Fruit fly (Drosophila melanogaster) whole organism, embryonic: ENCODE data around the gene CG34242.

ENCODE experiments used
- Ada2b ChIP-seq: fragments of 200-800 bp; sonication (Bioruptor generic); IDR thresholded peaks from 2 replicates; pipeline ENCODE4 v1.3.6; 2022; ENCODE audit warnings: missing biosample characterization, missing genetic modification characterization
- Awh ChIP-seq: fragments of 200-800 bp; sonication (Bioruptor generic); IDR thresholded peaks from 2 replicates; pipeline ENCODE4, ENCODE4 v1.3.6; 2022; ENCODE audit warnings: missing biosample characterization, missing genetic modification characterization
- CG10543 ChIP-seq: fragments of 200-800 bp; sonication (Bioruptor generic); optimal IDR thresholded peaks from 3 replicates; lab custom pipeline; 2017; ENCODE audit warnings: missing biosample characterization, mild to moderate bottlenecking, missing genetic modification characterization, moderate library complexity
- CG12219 ChIP-seq: fragments of 200-800 bp; sonication (Bioruptor generic); optimal IDR thresholded peaks from 3 replicates; lab custom pipeline; 2018; ENCODE audit warnings: missing biosample characterization, mild to moderate bottlenecking, missing genetic modification characterization
- CG14050 ChIP-seq: fragments of 200-800 bp; sonication (Bioruptor generic); IDR thresholded peaks from 3 replicates; pipeline ENCODE4 v1.3.6; 2022; ENCODE audit warnings: missing biosample characterization, missing genetic modification characterization
- CG14965 ChIP-seq: fragments of 200-800 bp; sonication (Bioruptor generic); optimal IDR thresholded peaks from 2 replicates; lab custom pipeline; 2016; ENCODE audit warnings: missing biosample characterization, missing genetic modification characterization, borderline replicate concordance
- CG1529 ChIP-seq: fragments of 200-800 bp; sonication (Bioruptor generic); optimal IDR thresholded peaks from 3 replicates; lab custom pipeline; 2018; ENCODE audit warnings: missing biosample characterization, missing genetic modification characterization
- CG16813 ChIP-seq: fragments of 200-800 bp; sonication (Bioruptor generic); IDR thresholded peaks from 3 replicates; pipeline ENCODE4 v1.3.6; 2022; ENCODE audit warnings: missing biosample characterization, missing genetic modification characterization; ENCODE audit not compliant: partially characterized antibody
- CG1832 ChIP-seq: fragments of 200-800 bp; sonication (Bioruptor generic); optimal IDR thresholded peaks from 2 replicates; lab custom pipeline; 2017; ENCODE audit warnings: missing biosample characterization, mild to moderate bottlenecking, missing genetic modification characterization, inconsistent platforms
- CG18619 ChIP-seq: fragments of 200-800 bp; sonication (Bioruptor generic); optimal IDR thresholded peaks from 3 replicates; lab custom pipeline; 2017; ENCODE audit warnings: missing biosample characterization, mild to moderate bottlenecking, missing genetic modification characterization
- CG33213 ChIP-seq: fragments of 200-800 bp; sonication (Bioruptor generic); optimal IDR thresholded peaks from 3 replicates; lab custom pipeline; 2016; ENCODE audit warnings: missing biosample characterization, missing genetic modification characterization
- CG4854 ChIP-seq: fragments of 200-800 bp; sonication (Bioruptor generic); optimal IDR thresholded peaks from 2 replicates; lab custom pipeline; 2016; ENCODE audit warnings: missing biosample characterization, missing genetic modification characterization, inconsistent platforms
- CG6272 ChIP-seq: fragments of 200-800 bp; sonication (Bioruptor generic); IDR thresholded peaks from 2 replicates; pipeline ENCODE4 v1.3.6; 2022; ENCODE audit warnings: missing biosample characterization, missing genetic modification characterization
- CG7357 ChIP-seq: fragments of 200-800 bp; sonication (Bioruptor generic); IDR thresholded peaks from 3 replicates; pipeline ENCODE4 v1.3.6; 2022; ENCODE audit warnings: missing biosample characterization, missing genetic modification characterization
- CG7928 ChIP-seq: fragments of 200-800 bp; sonication (Bioruptor generic); optimal IDR thresholded peaks from 2 replicates; lab custom pipeline; 2017; ENCODE audit warnings: missing biosample characterization, mild to moderate bottlenecking, missing genetic modification characterization
- CG7963 ChIP-seq: fragments of 200-800 bp; sonication (Bioruptor generic); IDR thresholded peaks from 3 replicates; pipeline ENCODE4 v1.3.6; 2022; ENCODE audit warnings: missing biosample characterization, missing genetic modification characterization; ENCODE audit not compliant: partially characterized antibody
- CG8944 ChIP-seq: fragments of 200-800 bp; sonication (Bioruptor generic); optimal IDR thresholded peaks from 3 replicates; lab custom pipeline; 2016; ENCODE audit warnings: missing biosample characterization, missing genetic modification characterization
- Dbx ChIP-seq: fragments of 200-800 bp; sonication (Bioruptor generic); IDR thresholded peaks from 3 replicates; pipeline ENCODE4 v1.3.6; 2022; ENCODE audit warnings: missing biosample characterization, missing genetic modification characterization
- Deaf1 ChIP-seq: fragments of 200-800 bp; optimal IDR thresholded peaks from 3 replicates; lab custom pipeline; 2019; ENCODE audit warnings: missing biosample characterization, mild to moderate bottlenecking, missing genetic modification characterization, moderate library complexity
- Dfd ChIP-seq, 2 experiments: fragments of >200 bp; optimal IDR thresholded peaks; 2 replicates each; lab custom pipeline; 2017; ENCODE audit warnings: missing biosample characterization in 2 of 2, missing genetic modification characterization in 2 of 2
- Elba2 ChIP-seq: fragments of 200-800 bp; sonication (Bioruptor generic); optimal IDR thresholded peaks from 3 replicates; lab custom pipeline; 2016; ENCODE audit warnings: missing biosample characterization, missing genetic modification characterization
- Gug ChIP-seq: fragments of 200-800 bp; sonication (Bioruptor generic); IDR thresholded peaks from 4 replicates; pipeline ENCODE4 v1.3.6; 2022; ENCODE audit warnings: missing biosample characterization, missing genetic modification characterization
- Lpt ChIP-seq: fragments of >200 bp; optimal IDR thresholded peaks from 2 replicates; lab custom pipeline; 2018; ENCODE audit warnings: missing biosample characterization, missing genetic modification characterization
- MBD-R2 ChIP-seq: fragments of 200-800 bp; sonication (Bioruptor generic); IDR thresholded peaks from 2 replicates; pipeline ENCODE4 v1.3.6; 2022; ENCODE audit warnings: missing biosample characterization, missing genetic modification characterization
- Max ChIP-seq: fragments of 200-800 bp; sonication (Bioruptor generic); optimal IDR thresholded peaks from 2 replicates; lab custom pipeline; 2016; ENCODE audit warnings: missing biosample characterization, mild to moderate bottlenecking, missing genetic modification characterization
- Sin3A ChIP-seq: fragments of >200 bp; optimal IDR thresholded peaks from 2 replicates; lab custom pipeline; 2018
- Taf1 ChIP-seq: fragments of 200-800 bp; sonication (Bioruptor generic); IDR thresholded peaks from 2 replicates; pipeline ENCODE4 v1.3.6; 2022; ENCODE audit warnings: missing biosample characterization, missing genetic modification characterization
- YL-1 ChIP-seq: fragments of 200-800 bp; sonication (Bioruptor generic); optimal IDR thresholded peaks from 3 replicates; lab custom pipeline; 2017; ENCODE audit warnings: missing biosample characterization, mild to moderate bottlenecking, missing genetic modification characterization
- abd-A ChIP-seq: fragments of 200-800 bp; sonication (Bioruptor generic); optimal IDR thresholded peaks from 3 replicates; lab custom pipeline; 2019; ENCODE audit warnings: missing biosample characterization, mild to moderate bottlenecking, missing genetic modification characterization, moderate library complexity
- aop ChIP-seq: fragments of 200-800 bp; sonication (Bioruptor generic); IDR thresholded peaks from 2 replicates; pipeline ENCODE4 v1.3.6; 2022; ENCODE audit warnings: missing biosample characterization, missing genetic modification characterization
- bigmax ChIP-seq: fragments of 200-800 bp; sonication (Bioruptor generic); optimal IDR thresholded peaks from 2 replicates; lab custom pipeline; 2018; ENCODE audit warnings: missing biosample characterization, mild to moderate bottlenecking, missing genetic modification characterization
- chif ChIP-seq, 2 experiments: fragments of 200-800 bp; sonication (Bioruptor generic); optimal IDR thresholded peaks; 3 replicates each; lab custom pipeline; 2016; ENCODE audit warnings: missing biosample characterization in 2 of 2, missing genetic modification characterization in 2 of 2
- dati ChIP-seq: fragments of 200-800 bp; sonication (Bioruptor generic); IDR thresholded peaks from 2 replicates; pipeline ENCODE4 v1.3.6; 2022; ENCODE audit warnings: missing biosample characterization, missing genetic modification characterization
- esg ChIP-seq: fragments of 200-800 bp; sonication (Bioruptor generic); conservative IDR thresholded peaks from 2 replicates; pipeline ENCODE4 v1.3.6; 2022; ENCODE audit warnings: missing biosample characterization, missing genetic modification characterization
- fd102C ChIP-seq: fragments of 200-800 bp; sonication (Bioruptor generic); optimal IDR thresholded peaks from 2 replicates; lab custom pipeline; 2018; ENCODE audit warnings: missing biosample characterization, mild to moderate bottlenecking, missing genetic modification characterization, moderate library complexity
- lmd ChIP-seq: fragments of 200-800 bp; sonication (Bioruptor generic); IDR thresholded peaks from 2 replicates; pipeline ENCODE4 v1.3.6; 2022; ENCODE audit warnings: missing biosample characterization, missing genetic modification characterization
- oc ChIP-seq: fragments of 200-800 bp; sonication (Bioruptor generic); optimal IDR thresholded peaks from 2 replicates; lab custom pipeline; 2018; ENCODE audit warnings: missing biosample characterization, mild to moderate bottlenecking, missing genetic modification characterization, moderate library complexity
- pfk ChIP-seq: fragments of 200-800 bp; sonication (Bioruptor generic); optimal IDR thresholded peaks from 2 replicates; lab custom pipeline; 2018; ENCODE audit warnings: missing biosample characterization, mild to moderate bottlenecking, missing genetic modification characterization, moderate library complexity
- pita ChIP-seq: fragments of 200-800 bp; sonication (Bioruptor generic); optimal IDR thresholded peaks from 2 replicates; lab custom pipeline; 2017; ENCODE audit warnings: missing biosample characterization, mild to moderate bottlenecking, missing genetic modification characterization
- sens-2 ChIP-seq: fragments of 200-800 bp; sonication (Bioruptor generic); IDR thresholded peaks from 2 replicates; pipeline ENCODE4 v1.3.6; 2022; ENCODE audit warnings: missing biosample characterization, missing genetic modification characterization
- sim ChIP-seq: fragments of 200-800 bp; sonication (Bioruptor generic); IDR thresholded peaks from 2 replicates; pipeline ENCODE4 v1.3.6; 2022; ENCODE audit warnings: missing biosample characterization, missing genetic modification characterization
- sna ChIP-seq: fragments of 200-800 bp; sonication (Bioruptor generic); IDR thresholded peaks from 2 replicates; pipeline ENCODE4 v1.3.6; 2022; ENCODE audit warnings: missing biosample characterization, missing genetic modification characterization; ENCODE audit not compliant: partially characterized antibody
- tgo ChIP-seq: fragments of 200-800 bp; sonication (Bioruptor generic); IDR thresholded peaks from 3 replicates; pipeline ENCODE4 v1.3.6; 2022; ENCODE audit warnings: missing biosample characterization, missing genetic modification characterization
- tin ChIP-seq: fragments of 200-800 bp; sonication (Bioruptor generic); optimal IDR thresholded peaks from 3 replicates; lab custom pipeline; 2016; ENCODE audit warnings: missing biosample characterization, missing genetic modification characterization
- tll ChIP-seq, 2 experiments: fragments of 200-800 bp in 1 of 2; fragments of >200 bp in 1 of 2; sonication (Bioruptor generic) in 1 of 2; optimal IDR thresholded peaks; 2 replicates each; lab custom pipeline; 2017 to 2019; ENCODE audit warnings: missing biosample characterization in 2 of 2, missing genetic modification characterization in 2 of 2, mild to moderate bottlenecking in 1 of 2, moderate library complexity in 1 of 2
- trem ChIP-seq: fragments of 200-800 bp; optimal IDR thresholded peaks from 3 replicates; lab custom pipeline; 2019; ENCODE audit warnings: missing biosample characterization, mild to moderate bottlenecking, missing genetic modification characterization, moderate library complexity
- twi ChIP-seq: fragments of 200-800 bp; optimal IDR thresholded peaks from 2 replicates; lab custom pipeline; 2019; ENCODE audit warnings: missing biosample characterization, mild to moderate bottlenecking, missing genetic modification characterization, moderate library complexity
- unc-4 ChIP-seq: fragments of 200-800 bp; sonication (Bioruptor generic); IDR thresholded peaks from 2 replicates; pipeline ENCODE4 v1.3.6; 2022; ENCODE audit warnings: missing biosample characterization, missing genetic modification characterization; ENCODE audit not compliant: partially characterized antibody
- vnd ChIP-seq: fragments of 200-800 bp; sonication (Bioruptor generic); IDR thresholded peaks from 3 replicates; pipeline ENCODE4 v1.3.6; 2022; ENCODE audit warnings: missing biosample characterization, missing genetic modification characterization; ENCODE audit not compliant: partially characterized antibody
- wek ChIP-seq: fragments of 200-800 bp; sonication (Bioruptor generic); optimal IDR thresholded peaks from 3 replicates; lab custom pipeline; 2018; ENCODE audit warnings: missing biosample characterization, mild to moderate bottlenecking, missing genetic modification characterization, moderate library complexity
- yki ChIP-seq: fragments of >200 bp; optimal IDR thresholded peaks from 3 replicates; lab custom pipeline; 2018

The CG34242 gene

DNA sequence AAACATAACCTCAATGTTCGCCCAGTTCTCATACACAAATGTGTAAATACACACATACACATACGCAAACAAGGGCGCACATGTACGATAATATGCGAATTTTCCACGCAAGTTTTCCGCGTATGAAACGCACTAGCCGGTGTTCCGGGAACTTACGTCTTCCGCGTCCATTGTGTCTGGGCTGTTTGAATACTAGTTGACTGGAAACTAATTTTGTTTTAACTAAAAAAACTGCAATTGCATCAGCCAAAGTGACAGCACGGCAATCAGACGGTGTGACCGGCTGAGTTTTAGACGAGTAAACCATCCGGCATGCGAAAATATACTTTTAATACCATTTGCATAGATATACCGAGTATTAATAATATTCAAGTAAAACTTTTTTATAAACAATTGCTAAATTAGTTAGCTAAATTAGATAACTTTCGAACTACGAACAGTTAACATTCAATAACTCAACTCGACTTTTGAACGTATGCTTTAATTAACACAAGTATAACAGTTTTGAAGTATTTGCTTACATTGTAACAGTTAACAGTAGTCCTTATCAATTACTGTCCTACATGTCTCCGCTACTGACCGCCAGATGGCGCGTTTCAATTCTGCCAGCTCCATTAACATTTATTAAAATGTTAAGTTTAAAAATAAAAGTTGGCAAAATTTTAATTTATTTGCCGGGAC lies 7.2 kb upstream of the CG34242 start, which contains the start of gene eIF2beta (continued):
- TF ChIP-seq Gug (GFP tag; lab: Robert Waterston, UW) (no peak), Dbx (GFP tag; lab: Robert Waterston, UW) (no peak), CG16813 (GFP tag; lab: Robert Waterston, UW) (no peak), trem (tag; lab: Kevin White, UChicago) (peak; percentile 80), CG7928 (no peak), Taf1 (GFP tag; lab: Robert Waterston, UW) (no peak), CG12219 (GFP tag; lab: Kevin White, UChicago) (peak; percentile 37), Awh (GFP tag; lab: Robert Waterston, UW) (no peak), tll (GFP tag; optimal IDR thresholded peaks at IDR 0.05; lab: Kevin White, UChicago) (no peak), unc-4 (GFP tag; lab: Robert Waterston, UW) (no peak), tin (GFP tag; lab: Kevin White, UChicago) (peak; percentile 31), CG8944 (GFP tag; lab: Kevin White, UChicago) (no peak), CG14050 (GFP tag; lab: Robert Waterston, UW) (no peak; the same call in 2 of the 3 replicates), Elba2 (no peak), CG7963 (GFP tag; lab: Robert Waterston, UW) (no peak), aop (GFP tag; lab: Robert Waterston, UW) (no peak), oc (tag; lab: Kevin White, UChicago) (peak; percentile 47), CG6272 (GFP tag; lab: Robert Waterston, UW) (no peak), sens-2 (GFP tag; lab: Robert Waterston, UW) (no peak), pita (no peak), yki (lab: Kevin White, UChicago) (no peak), CG18619 (GFP tag; lab: Kevin White, UChicago) (no peak), chif (GFP tag; optimal IDR thresholded peaks at IDR 0.05; lab: Kevin White, UChicago) (peak; percentile 9 to 30), vnd (GFP tag; lab: Robert Waterston, UW) (no peak), tgo (GFP tag; lab: Robert Waterston, UW) (no peak), CG10543 (GFP tag; lab: Kevin White, UChicago) (peak; percentile 27), Dfd (GFP tag; optimal IDR thresholded peaks at IDR 0.05; lab: Kevin White, UChicago) (no peak), MBD-R2 (GFP tag; lab: Robert Waterston, UW) (peak; percentile 37; the same call in 1 of the 2 replicates), wek (peak; percentile 2), abd-A (tag; lab: Kevin White, UChicago) (no peak), twi (tag; lab: Kevin White, UChicago) (no peak), CG14965 (GFP tag; lab: Kevin White, UChicago) (peak; percentile 98), YL-1 (GFP tag; lab: Kevin White, UChicago) (peak; percentile 97), Max (GFP tag; lab: Kevin White, UChicago) (peak; percentile 51), CG1529 (GFP tag; lab: Kevin White, UChicago) (peak; percentile 7), pfk (GFP tag; lab: Kevin White, UChicago) (peak; percentile 32), CG7357 (GFP tag; lab: Robert Waterston, UW) (no peak), Deaf1 (tag; lab: Kevin White, UChicago) (no peak), Ada2b (GFP tag; lab: Robert Waterston, UW) (no peak), sna (GFP tag; lab: Robert Waterston, UW) (no peak), esg (GFP tag; lab: Robert Waterston, UW) (no peak), bigmax (GFP tag; lab: Kevin White, UChicago) (peak; percentile 100), lmd (GFP tag; lab: Robert Waterston, UW) (no peak), CG33213 (GFP tag; lab: Kevin White, UChicago) (no peak), fd102C (GFP tag; lab: Kevin White, UChicago) (peak; percentile 7), dati (GFP tag; lab: Robert Waterston, UW) (no peak), CG4854 (GFP tag; lab: Kevin White, UChicago) (peak; percentile 26), Sin3A (lab: Kevin White, UChicago) (peak; percentile 55), Lpt (no peak), sim (GFP tag; lab: Robert Waterston, UW) (0 out of 2 replicates have a peak, but pooled peaks have one; percentile 8), CG1832 (GFP tag; lab: Kevin White, UChicago) (no peak)
